Fruit fly (Drosophila melanogaster): Measurements from ENCODE around the gene CG15533.

dm6 chr3R:30389096-30389495 is 39.5 kb upstream of the CG15533 start:
- TF ChIP-seq CG8478 (optimal IDR thresholded peaks at IDR 0.05) (no peak), CTCF (optimal IDR thresholded peaks at IDR 0.05) (no peak)
